Worm (Caenorhabditis elegans) whole organism, L4 larva: Measurements from ENCODE around the gene btb-5.

Source experiments
- F10B5.3 ChIP-seq: sonication (generic microtip); optimal IDR thresholded peaks from 2 replicates; lab custom pipeline; 2016; ENCODE audit warnings: mild to moderate bottlenecking, missing genetic modification characterization, missing compliant biosample characterization
- F26F4.8 ChIP-seq: fragments of 200-800 bp; sonication (Bioruptor generic); conservative IDR thresholded peaks from 2 replicates; pipeline ENCODE4 v1.3.6; 2022; ENCODE audit warnings: missing genetic modification characterization, missing compliant biosample characterization
- F37D6.2 ChIP-seq: sonication (generic microtip); optimal IDR thresholded peaks from 2 replicates; lab custom pipeline; 2016; ENCODE audit warnings: mild to moderate bottlenecking, missing genetic modification characterization, missing compliant biosample characterization
- F44E2.7 ChIP-seq: fragments of 200-800 bp; sonication (Bioruptor generic); IDR thresholded peaks from 2 replicates; pipeline ENCODE4 v2.1.2; 2022; ENCODE audit warnings: missing genetic modification characterization, missing compliant biosample characterization
- F49E8.2 ChIP-seq: sonication (generic microtip); optimal IDR thresholded peaks from 2 replicates; lab custom pipeline; 2016; ENCODE audit warnings: missing compliant biosample characterization, mild to moderate bottlenecking, missing genetic modification characterization, borderline replicate concordance
- R02D3.7 ChIP-seq: fragments of 150-350 bp; sonication (generic microtip); optimal IDR thresholded peaks from 3 replicates; lab custom pipeline; 2014; ENCODE audit warnings: missing biosample characterization, missing genetic modification characterization
- T20F7.1 ChIP-seq: fragments of 200-800 bp; sonication (Bioruptor generic); optimal IDR thresholded peaks from 2 replicates; lab custom pipeline; 2018; ENCODE audit warnings: mild to moderate bottlenecking, missing genetic modification characterization, missing compliant biosample characterization
- T26A8.4 ChIP-seq: fragments of 200-800 bp; sonication (Bioruptor generic); IDR thresholded peaks from 2 replicates; pipeline ENCODE4 v1.3.6; 2022; ENCODE audit warnings: missing genetic modification characterization, missing compliant biosample characterization
- Y105C5A.15 ChIP-seq: fragments of 200-800 bp; sonication (Bioruptor generic); IDR thresholded peaks from 2 replicates; pipeline ENCODE4 v1.3.6; 2022; ENCODE audit warnings: missing genetic modification characterization, missing compliant biosample characterization
- Y5F2A.4 ChIP-seq: fragments of 200-800 bp; sonication (Bioruptor generic); optimal IDR thresholded peaks from 2 replicates; lab custom pipeline; 2018; ENCODE audit warnings: mild to moderate bottlenecking, missing genetic modification characterization, missing compliant biosample characterization
- ZK337.2 ChIP-seq: fragments of 200-800 bp; sonication (Bioruptor generic); IDR thresholded peaks from 2 replicates; pipeline ENCODE4 v1.3.6; 2022; ENCODE audit warnings: missing genetic modification reagents, missing genetic modification characterization, missing compliant biosample characterization
- ZK546.5 ChIP-seq, 2 experiments: sonication (generic microtip); optimal IDR thresholded peaks; 2 replicates each; lab custom pipeline; 2017; ENCODE audit warnings: missing biosample characterization in 2 of 2, missing genetic modification characterization in 2 of 2
- aha-1 ChIP-seq: fragments of 150-350 bp; peaks from one replicate; lab custom pipeline; 2014; ENCODE audit warnings: missing biosample characterization, missing genetic modification characterization
- ama-1 ChIP-seq: fragments of 150-350 bp; optimal IDR thresholded peaks from 2 replicates; lab custom pipeline; 2014; ENCODE audit warnings: inconsistent platforms, mixed read lengths
- arid-1 ChIP-seq: fragments of 200-800 bp; sonication (Bioruptor generic); conservative IDR thresholded peaks from 2 replicates; pipeline ENCODE4 v1.3.6; 2022; ENCODE audit warnings: missing genetic modification reagents, missing genetic modification characterization, missing compliant biosample characterization
- ceh-28 ChIP-seq: fragments of 150-350 bp; optimal IDR thresholded peaks from 2 replicates; lab custom pipeline; 2014; ENCODE audit warnings: missing biosample characterization, missing genetic modification reagents, missing genetic modification characterization
- daf-12 ChIP-seq: fragments of 150-350 bp; optimal IDR thresholded peaks from 2 replicates; lab custom pipeline; 2014; ENCODE audit warnings: missing biosample characterization, missing genetic modification reagents, missing genetic modification characterization
- dmd-6 ChIP-seq: fragments of 200-800 bp; sonication (Bioruptor generic); IDR thresholded peaks from 2 replicates; pipeline ENCODE4 v1.3.6; 2022; ENCODE audit warnings: missing genetic modification reagents, missing genetic modification characterization, missing compliant biosample characterization
- dpl-1 ChIP-seq: fragments of 150-350 bp; optimal IDR thresholded peaks from 2 replicates; lab custom pipeline; 2014; ENCODE audit warnings: missing biosample characterization, missing genetic modification reagents, missing genetic modification characterization
- dve-1 ChIP-seq: sonication (generic microtip); optimal IDR thresholded peaks from 2 replicates; lab custom pipeline; 2017; ENCODE audit warnings: antibody characterized with exemption, mild to moderate bottlenecking, missing genetic modification characterization, missing compliant biosample characterization; ENCODE audit not compliant: insufficient read depth
- egl-27 ChIP-seq: sonication (generic microtip); optimal IDR thresholded peaks from 3 replicates; lab custom pipeline; 2017; ENCODE audit warnings: missing biosample characterization, missing genetic modification reagents, missing genetic modification characterization
- fkh-10 ChIP-seq: fragments of 150-350 bp; optimal IDR thresholded peaks from 2 replicates; lab custom pipeline; 2014; ENCODE audit warnings: missing biosample characterization, missing genetic modification reagents, missing genetic modification characterization
- gei-8 ChIP-seq: fragments of 200-800 bp; sonication (Bioruptor generic); optimal IDR thresholded peaks from 2 replicates; lab custom pipeline; 2018; ENCODE audit warnings: mild to moderate bottlenecking, missing genetic modification characterization, missing compliant biosample characterization
- hif-1 ChIP-seq, 2 experiments: sonication (generic microtip); optimal IDR thresholded peaks; 2 replicates each; lab custom pipeline; 2016 to 2017; ENCODE audit warnings: missing compliant biosample characterization in 2 of 2, missing genetic modification characterization in 2 of 2, missing genetic modification reagents in 2 of 2, missing genotype in 2 of 2, mild to moderate bottlenecking in 1 of 2
- jun-1 ChIP-seq: fragments of 150-350 bp; optimal IDR thresholded peaks from 2 replicates; lab custom pipeline; 2014; ENCODE audit warnings: missing biosample characterization, missing genetic modification reagents, missing genetic modification characterization
- lin-29 ChIP-seq: fragments of 200-800 bp; sonication (Bioruptor generic); IDR thresholded peaks from 2 replicates; pipeline ENCODE4 v1.3.6; 2022; ENCODE audit warnings: missing genetic modification reagents, missing genetic modification characterization, missing compliant biosample characterization
- lin-38 ChIP-seq: fragments of 200-800 bp; sonication (Bioruptor generic); IDR thresholded peaks from 2 replicates; pipeline ENCODE4 v1.3.6; 2022; ENCODE audit warnings: missing genetic modification reagents, missing genetic modification characterization, missing compliant biosample characterization
- lin-39 ChIP-seq: fragments of 150-350 bp; optimal IDR thresholded peaks from 2 replicates; lab custom pipeline; 2014; ENCODE audit warnings: missing biosample characterization, missing genetic modification reagents, missing genetic modification characterization
- lsy-2 ChIP-seq, 2 experiments: fragments of 150-350 bp in 1 of 2; sonication (generic microtip) in 1 of 2; optimal IDR thresholded peaks; 2 replicates each; lab custom pipeline; 2014 to 2017; ENCODE audit warnings: missing biosample characterization in 2 of 2, missing genetic modification characterization in 2 of 2
- madf-9 ChIP-seq: fragments of 200-800 bp; sonication (Bioruptor generic); conservative IDR thresholded peaks from 2 replicates; pipeline ENCODE4 v1.3.6; 2022; ENCODE audit warnings: missing genetic modification reagents, missing genetic modification characterization, missing compliant biosample characterization
- mdl-1 ChIP-seq, 2 experiments: fragments of 150-350 bp in 1 of 2; sonication (generic microtip) in 1 of 2; optimal IDR thresholded peaks; 2 replicates each; lab custom pipeline; 2014 to 2017; ENCODE audit warnings: missing biosample characterization in 2 of 2, missing genetic modification characterization in 2 of 2
- mdt-29 ChIP-seq: fragments of 200-800 bp; sonication (Bioruptor generic); IDR thresholded peaks from 2 replicates; pipeline ENCODE4 v1.3.6; 2022; ENCODE audit warnings: missing genetic modification reagents, missing genetic modification characterization, missing compliant biosample characterization
- mep-1 ChIP-seq: fragments of 150-350 bp; sonication (generic microtip); optimal IDR thresholded peaks from 3 replicates; lab custom pipeline; 2014; ENCODE audit warnings: missing biosample characterization, missing genetic modification characterization
- mes-2 ChIP-seq: sonication (generic microtip); optimal IDR thresholded peaks from 2 replicates; lab custom pipeline; 2016; ENCODE audit warnings: missing genotype, mild to moderate bottlenecking, missing genetic modification characterization, missing compliant biosample characterization; ENCODE audit not compliant: poor library complexity, severe bottlenecking
- nhr-10 ChIP-seq: fragments of 150-350 bp; optimal IDR thresholded peaks from 2 replicates; lab custom pipeline; 2014; ENCODE audit warnings: missing biosample characterization, missing genetic modification characterization
- nhr-28 ChIP-seq: fragments of 150-350 bp; optimal IDR thresholded peaks from 2 replicates; lab custom pipeline; 2014; ENCODE audit warnings: missing biosample characterization, missing genetic modification characterization
- nhr-42 ChIP-seq: fragments of 200-800 bp; sonication (Bioruptor generic); IDR thresholded peaks from 2 replicates; pipeline ENCODE4 v1.3.6; 2022; ENCODE audit warnings: missing genetic modification characterization, missing compliant biosample characterization
- nhr-48 ChIP-seq: sonication (generic microtip); optimal IDR thresholded peaks from 2 replicates; lab custom pipeline; 2016; ENCODE audit warnings: mild to moderate bottlenecking, missing genetic modification characterization, missing compliant biosample characterization
- nhr-6 ChIP-seq: fragments of 150-350 bp; optimal IDR thresholded peaks from 2 replicates; lab custom pipeline; 2014; ENCODE audit warnings: missing biosample characterization, missing genetic modification characterization
- saeg-2 ChIP-seq: fragments of 200-800 bp; sonication (Bioruptor generic); IDR thresholded peaks from 2 replicates; pipeline ENCODE4 v1.3.6; 2022; ENCODE audit warnings: missing genetic modification reagents, missing genetic modification characterization, missing compliant biosample characterization
- sdz-12 ChIP-seq: fragments of 200-800 bp; sonication (Bioruptor generic); optimal IDR thresholded peaks from 2 replicates; lab custom pipeline; 2018; ENCODE audit warnings: mild to moderate bottlenecking, missing genetic modification characterization, missing compliant biosample characterization
- set-16 ChIP-seq: fragments of 200-800 bp; sonication (Bioruptor generic); IDR thresholded peaks from 2 replicates; pipeline ENCODE4 v1.3.6; 2022; ENCODE audit warnings: missing genetic modification reagents, missing genetic modification characterization, missing compliant biosample characterization
- skn-1 ChIP-seq: fragments of 150-350 bp; optimal IDR thresholded peaks from 2 replicates; lab custom pipeline; 2014; ENCODE audit warnings: missing biosample characterization, missing genetic modification characterization
- snpc-1.2 ChIP-seq: fragments of 200-800 bp; sonication (Bioruptor generic); IDR thresholded peaks from 2 replicates; pipeline ENCODE4 v1.3.6; 2022; ENCODE audit warnings: missing genetic modification reagents, missing genetic modification characterization, missing compliant biosample characterization
- spr-1 ChIP-seq: sonication (generic microtip); optimal IDR thresholded peaks from 2 replicates; lab custom pipeline; 2016; ENCODE audit warnings: mild to moderate bottlenecking, missing genetic modification characterization, missing compliant biosample characterization
- spr-3 ChIP-seq: fragments of 200-800 bp; sonication (Bioruptor generic); optimal IDR thresholded peaks from 2 replicates; lab custom pipeline; 2018; ENCODE audit warnings: mild to moderate bottlenecking, missing genetic modification characterization, missing compliant biosample characterization
- tag-97 ChIP-seq: fragments of 200-800 bp; sonication (Bioruptor generic); IDR thresholded peaks from 2 replicates; pipeline ENCODE4 v1.3.6; 2022; ENCODE audit warnings: missing genetic modification characterization, missing compliant biosample characterization
- unc-130 ChIP-seq: sonication (generic microtip); optimal IDR thresholded peaks from 2 replicates; lab custom pipeline; 2016; ENCODE audit warnings: missing genetic modification reagents, missing genetic modification characterization, missing compliant biosample characterization
- zag-1 ChIP-seq: fragments of 150-350 bp; optimal IDR thresholded peaks from 2 replicates; lab custom pipeline; 2014; ENCODE audit warnings: missing biosample characterization, missing genetic modification characterization
- zfp-2 ChIP-seq: sonication (generic microtip); optimal IDR thresholded peaks from 2 replicates; lab custom pipeline; 2016; ENCODE audit warnings: mild to moderate bottlenecking, missing genetic modification characterization, missing compliant biosample characterization
- zip-2 ChIP-seq: fragments of 150-350 bp; optimal IDR thresholded peaks from 2 replicates; lab custom pipeline; 2014; ENCODE audit warnings: missing biosample characterization, missing genetic modification characterization
- ztf-7 ChIP-seq: fragments of 150-350 bp; optimal IDR thresholded peaks from 2 replicates; lab custom pipeline; 2014; ENCODE audit warnings: missing biosample characterization, missing genetic modification characterization

btb-5 gene

DNA sequence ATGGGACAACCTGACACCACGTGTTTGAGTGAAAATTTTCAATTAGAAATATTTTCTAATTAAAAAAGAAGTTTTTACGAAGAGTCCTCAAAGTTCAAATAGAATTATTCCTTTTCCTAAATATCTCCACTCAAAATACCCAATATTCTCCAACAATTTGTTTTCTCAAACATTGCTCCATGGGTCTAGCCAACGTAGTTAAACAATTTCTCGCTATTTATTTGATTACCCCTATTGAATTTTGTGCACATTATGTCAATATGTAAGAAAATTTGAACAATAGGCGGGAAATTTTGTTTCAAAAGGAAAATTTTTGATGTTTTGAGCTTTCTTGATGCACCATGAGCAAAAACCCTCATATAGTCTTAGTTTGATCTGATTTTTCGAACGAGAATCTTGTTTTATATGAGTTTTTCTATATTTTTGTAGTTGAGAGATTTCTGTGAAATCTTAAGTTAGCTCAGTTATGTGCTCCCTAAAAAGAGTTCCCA, 1.5 kb upstream of the btb-5 start (continued):
- peak in 1 of 2 experiments; percentile 1 for TF ChIP-seq hif-1 (tag; optimal IDR thresholded peaks at IDR 0.05; lab: Kevin White, UChicago)
- no peak for TF ChIP-seq skn-1 (tag; lab: Kevin White, UChicago)
- TF ChIP-seq lsy-2 (tag; optimal IDR thresholded peaks at IDR 0.05; lab: Kevin White, UChicago) = peak in 1 of 2 experiments; percentile 90
- TF ChIP-seq saeg-2 (GFP tag; lab: Robert Waterston, UW) = 0 out of 2 replicates have a peak, but pooled peaks have one; percentile 4
- no peak for TF ChIP-seq zip-2 (tag; lab: Kevin White, UChicago)
- TF ChIP-seq F26F4.8 (GFP tag; lab: Robert Waterston, UW) = no peak
- no peak for TF ChIP-seq spr-3 (GFP tag; lab: Kevin White, UChicago)
- peak; percentile 55; the same call in 1 of the 2 replicates for TF ChIP-seq Y105C5A.15 (GFP tag; lab: Robert Waterston, UW)
- 0 out of 2 replicates have a peak, but pooled peaks have one; percentile 21 for TF ChIP-seq mdt-29 (GFP tag; lab: Robert Waterston, UW)
- no peak for TF ChIP-seq fkh-10 (GFP tag; lab: Kevin White, UChicago)
- no peak for TF ChIP-seq dpl-1 (GFP tag; lab: Kevin White, UChicago)
- TF ChIP-seq snpc-1.2 (GFP tag; lab: Robert Waterston, UW) = peak; percentile 31; the same call in 1 of the 2 replicates
- TF ChIP-seq ztf-7 (tag; lab: Kevin White, UChicago) = no peak
- no peak for TF ChIP-seq F10B5.3 (tag; lab: Kevin White, UChicago)
- no peak for TF ChIP-seq Y5F2A.4 (GFP tag; lab: Kevin White, UChicago)
- TF ChIP-seq gei-8 (GFP tag; lab: Kevin White, UChicago) = no peak
- TF ChIP-seq lin-38 (GFP tag; lab: Robert Waterston, UW) = peak; percentile 50
- peak; percentile 76 for TF ChIP-seq T20F7.1 (GFP tag; lab: Kevin White, UChicago)
- TF ChIP-seq ama-1 (lab: Kevin White, UChicago) = peak; percentile 80
- no peak for TF ChIP-seq unc-130 (GFP tag; lab: Kevin White, UChicago)
- no peak for TF ChIP-seq spr-1 (tag; lab: Kevin White, UChicago)
- TF ChIP-seq F37D6.2 = peak; percentile 12
- TF ChIP-seq nhr-10 = no peak
- no peak for TF ChIP-seq madf-9
- no peak for TF ChIP-seq nhr-28 (tag; lab: Kevin White, UChicago)
- peak; percentile 91 for TF ChIP-seq mep-1 (tag; lab: Kevin White, UChicago)
- TF ChIP-seq egl-27 (tag; lab: Kevin White, UChicago) = no peak
- TF ChIP-seq dve-1 (tag; lab: Kevin White, UChicago) = no peak
- TF ChIP-seq nhr-42 (GFP tag; lab: Robert Waterston, UW) = no peak
- peak; percentile 35 for TF ChIP-seq dmd-6
- no peak for TF ChIP-seq daf-12 (tag; lab: Kevin White, UChicago)
- no peak for TF ChIP-seq F49E8.2 (tag; lab: Kevin White, UChicago)
- TF ChIP-seq tag-97 (GFP tag; lab: Robert Waterston, UW) = no peak
- no peak for TF ChIP-seq nhr-6
- TF ChIP-seq ceh-28 (tag; lab: Kevin White, UChicago) = no peak
- TF ChIP-seq lin-39 = no peak
- no peak; the same call in 1 of the 2 replicates for TF ChIP-seq lin-29 (GFP tag; lab: Robert Waterston, UW)
- TF ChIP-seq set-16 = no peak
- TF ChIP-seq jun-1 (tag; lab: Kevin White, UChicago) = no peak
- TF ChIP-seq F44E2.7 (GFP tag; lab: Robert Waterston, UW) = no peak
- no peak for TF ChIP-seq mes-2 (tag; lab: Kevin White, UChicago)
- TF ChIP-seq arid-1 (GFP tag; lab: Robert Waterston, UW) = peak; percentile 61
- no peak for TF ChIP-seq ZK546.5 (tag; optimal IDR thresholded peaks at IDR 0.05; lab: Kevin White, UChicago)
- peak; percentile 42 for TF ChIP-seq zfp-2
- peak; percentile 75; the same call in 1 of the 2 replicates for TF ChIP-seq T26A8.4 (GFP tag; lab: Robert Waterston, UW)
- TF ChIP-seq nhr-48 (tag; lab: Kevin White, UChicago) = no peak
- TF ChIP-seq aha-1 (tag; lab: Kevin White, UChicago) = peak; percentile 97
- no peak for TF ChIP-seq R02D3.7
- 0 out of 2 replicates have a peak, but pooled peaks have one; percentile 45 for TF ChIP-seq ZK337.2
- no peak for TF ChIP-seq zag-1 (tag; lab: Kevin White, UChicago)
- no peak for TF ChIP-seq mdl-1 (tag; optimal IDR thresholded peaks at IDR 0.05; lab: Kevin White, UChicago)
- no peak for TF ChIP-seq sdz-12 (GFP tag; lab: Kevin White, UChicago)
